Worm (Caenorhabditis elegans): ENCODE data around the gene T12D8.10.
A peak's percentile ranks its signal among the peaks of the same experiment; 100 is the strongest.

The T12D8.10 gene

ce11 chrIII:13622268-13622667 is 19.9 kb downstream of the T12D8.10 start, which contains the start of gene hip-1 (continued):
- TF ChIP-seq nhr-20 (tag; optimal IDR thresholded peaks at IDR 0.05) (peak; percentile 48), nhr-77 (tag; optimal IDR thresholded peaks at IDR 0.05) (no peak), nhr-85 (tag) (peak; percentile 50), fkh-8 (tag; optimal IDR thresholded peaks at IDR 0.05) (peak; percentile 35), nhr-11 (tag; optimal IDR thresholded peaks at IDR 0.05) (no peak), ces-1 (GFP tag; optimal IDR thresholded peaks at IDR 0.05) (no peak), unc-62 (GFP tag; optimal IDR thresholded peaks at IDR 0.05) (no peak), ceh-88 (GFP tag; IDR thresholded peaks at IDR 0.05) (no peak), F16B12.6 (tag; optimal IDR thresholded peaks at IDR 0.05) (peak; percentile 93), xbp-1 (tag; optimal IDR thresholded peaks at IDR 0.05) (peak; percentile 54), lsy-2 (tag; optimal IDR thresholded peaks at IDR 0.05) (peak; percentile 58 to 70), tlp-1 (tag; optimal IDR thresholded peaks at IDR 0.05) (no peak), fkh-10 (GFP tag; optimal IDR thresholded peaks at IDR 0.05) (no peak), fos-1 (tag; optimal IDR thresholded peaks at IDR 0.05) (no peak), pqm-1 (tag; optimal IDR thresholded peaks at IDR 0.05) (no peak), snu-23 (GFP tag; optimal IDR thresholded peaks at IDR 0.05) (peak; percentile 78), alr-1 (tag; optimal IDR thresholded peaks at IDR 0.05; ENCODE audit: borderline replicate concordance) (no peak), unc-98 (GFP tag; IDR thresholded peaks at IDR 0.05) (no peak), nhr-19 (GFP tag; conservative IDR thresholded peaks at IDR 0.05) (peak; percentile 43), irx-1 (tag; optimal IDR thresholded peaks at IDR 0.05) (no peak), pax-3 (tag; optimal IDR thresholded peaks at IDR 0.05) (no peak), sptf-1 (tag; optimal IDR thresholded peaks at IDR 0.05) (no peak), aly-2 (tag; optimal IDR thresholded peaks at IDR 0.05) (no peak), unc-86 (tag; optimal IDR thresholded peaks at IDR 0.05) (peak; percentile 12), ceh-90 (tag; optimal IDR thresholded peaks at IDR 0.05) (no peak), ztf-11 (tag; optimal IDR thresholded peaks at IDR 0.05) (no peak), unc-30 (tag; optimal IDR thresholded peaks at IDR 0.05) (no peak), ceh-82 (tag; optimal IDR thresholded peaks at IDR 0.05) (peak; percentile 18 to 45 (median 29)), dsc-1 (tag; optimal IDR thresholded peaks at IDR 0.05) (peak; percentile 52), nhr-47 (tag; optimal IDR thresholded peaks at IDR 0.05) (peak; percentile 65), snpc-4 (tag; optimal IDR thresholded peaks at IDR 0.05) (peak; percentile 30), blmp-1 (tag; optimal IDR thresholded peaks at IDR 0.05) (no peak), ceh-63 (GFP tag; optimal IDR thresholded peaks at IDR 0.05) (no peak), nhr-84 (tag; optimal IDR thresholded peaks at IDR 0.05) (no peak), lin-35 (GFP tag; optimal IDR thresholded peaks at IDR 0.05) (peak; percentile 80), lin-39 (tag; optimal IDR thresholded peaks at IDR 0.05) (no peak), sup-37 (GFP tag; optimal IDR thresholded peaks at IDR 0.05) (no peak), aha-1 (tag; optimal IDR thresholded peaks at IDR 0.05) (no peak), rnt-1 (tag; optimal IDR thresholded peaks at IDR 0.05) (peak; percentile 7), unc-130 (tag; optimal IDR thresholded peaks at IDR 0.05) (peak; percentile 61), lin-13 (GFP tag; optimal IDR thresholded peaks at IDR 0.05) (peak; percentile 49), nhr-76 (tag; optimal IDR thresholded peaks at IDR 0.05) (no peak), elt-2 (tag; optimal IDR thresholded peaks at IDR 0.05) (no peak), swsn-7 (tag; optimal IDR thresholded peaks at IDR 0.05) (peak; percentile 49), vab-15 (tag; optimal IDR thresholded peaks at IDR 0.05) (no peak), ceh-8 (GFP tag; optimal IDR thresholded peaks at IDR 0.05) (no peak), hlh-17 (GFP tag; optimal IDR thresholded peaks at IDR 0.05; ENCODE audit: borderline replicate concordance) (no peak), C34B4.2 (tag; optimal IDR thresholded peaks at IDR 0.05) (no peak), skn-1 (tag; optimal IDR thresholded peaks at IDR 0.05) (peak; percentile 75), nhr-12 (tag; optimal IDR thresholded peaks at IDR 0.05) (no peak), egl-27 (tag; optimal IDR thresholded peaks at IDR 0.05) (no peak), C16A3.4 (tag; optimal IDR thresholded peaks at IDR 0.05) (peak; percentile 34), dpl-1 (GFP tag; optimal IDR thresholded peaks at IDR 0.05) (peak; percentile 74 to 85 (median 75)), nhr-237 (tag; optimal IDR thresholded peaks at IDR 0.05) (no peak), lin-15B (tag; optimal IDR thresholded peaks at IDR 0.05) (peak; percentile 35)

Data from whole organism, L1 larva.